Fruit fly (Drosophila melanogaster): ENCODE measurements around the gene sud1.

Gene sud1

DNA sequence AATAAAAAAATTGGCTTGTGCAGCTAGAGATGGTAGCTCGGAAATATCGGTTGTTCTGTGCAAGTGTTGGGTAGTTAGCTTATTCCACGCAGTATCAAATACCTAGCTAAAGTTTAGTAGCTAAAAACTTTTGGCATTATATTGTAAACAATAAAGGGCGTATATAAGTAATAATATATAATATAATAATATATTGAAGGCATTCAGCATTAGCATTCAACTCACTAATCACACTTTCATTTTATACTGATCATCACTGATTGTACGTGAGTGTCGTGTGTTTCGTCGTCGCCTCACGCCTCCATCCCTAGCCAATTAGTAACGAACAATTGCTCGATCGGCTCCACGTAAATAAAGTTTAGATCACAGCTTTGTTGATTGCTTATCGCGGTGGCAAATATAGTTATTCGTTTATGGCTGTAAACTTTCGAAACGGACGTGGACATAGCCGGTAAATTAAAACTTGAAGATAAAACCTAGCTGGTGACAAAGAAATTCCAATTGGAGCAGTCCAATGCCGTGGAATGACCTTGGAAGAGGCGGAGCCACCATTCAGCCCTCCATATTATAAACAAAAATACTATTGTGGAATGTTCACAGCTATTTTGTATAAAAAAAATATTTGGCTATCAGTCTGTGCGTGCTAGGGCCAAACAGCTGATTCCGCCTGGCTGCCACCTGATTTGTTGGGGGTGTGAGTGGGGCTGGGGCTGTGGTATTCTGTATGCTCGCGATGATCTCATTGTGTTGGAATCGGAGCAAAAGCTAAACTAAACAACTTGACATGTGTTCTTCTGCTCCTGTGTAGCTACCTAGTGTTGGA is at the start of gene sud1, which contains the start of the genes PIG-S and CG11168:
Gene sud1, minus strand, starts transcription at position 51 of the 823 bp plus-strand sequence.
Gene PIG-S, minus strand, starts transcription at position 51 of the 823 bp plus-strand sequence.
Gene CG11168, plus strand, starts transcription at position 293 of the 823 bp plus-strand sequence.
- TF ChIP-seq CG8478 (optimal IDR thresholded peaks at IDR 0.05) (no peak), CTCF (optimal IDR thresholded peaks at IDR 0.05) (no peak)

dm6 chr3R:24966578-24966977 is 48.9 kb upstream of the sud1 start:
- TF ChIP-seq CG8478 (optimal IDR thresholded peaks at IDR 0.05): no peak
- TF ChIP-seq CTCF (optimal IDR thresholded peaks at IDR 0.05): no peak

DNA sequence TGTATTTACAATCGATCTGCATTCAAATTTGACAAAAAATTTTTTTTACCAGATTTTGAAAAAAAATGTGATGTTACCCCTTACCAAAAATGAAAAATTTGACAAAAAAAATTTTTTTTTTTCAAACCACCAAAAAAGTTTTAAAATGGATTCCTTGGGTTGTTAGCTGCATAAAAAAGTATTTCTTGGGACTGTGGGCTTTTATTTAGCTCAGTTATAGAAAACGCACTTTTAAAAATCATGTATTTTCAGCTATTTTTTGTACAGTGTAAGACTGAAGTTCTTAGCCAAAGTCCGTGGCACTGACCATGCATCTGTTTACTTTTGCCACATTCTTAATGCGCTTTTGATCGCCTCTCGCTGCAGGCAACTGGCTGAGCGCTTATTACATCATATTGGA is 47.7 kb upstream of the sud1 start:
- no peak for TF ChIP-seq CG8478 (optimal IDR thresholded peaks at IDR 0.05)
- TF ChIP-seq CTCF (optimal IDR thresholded peaks at IDR 0.05): no peak

- TF ChIP-seq CG8478 (optimal IDR thresholded peaks at IDR 0.05) (no peak), CTCF (optimal IDR thresholded peaks at IDR 0.05) (no peak)
These were observed 44.8 kb upstream of the sud1 start for dm6 chr3R:24962470-24962869.

DNA sequence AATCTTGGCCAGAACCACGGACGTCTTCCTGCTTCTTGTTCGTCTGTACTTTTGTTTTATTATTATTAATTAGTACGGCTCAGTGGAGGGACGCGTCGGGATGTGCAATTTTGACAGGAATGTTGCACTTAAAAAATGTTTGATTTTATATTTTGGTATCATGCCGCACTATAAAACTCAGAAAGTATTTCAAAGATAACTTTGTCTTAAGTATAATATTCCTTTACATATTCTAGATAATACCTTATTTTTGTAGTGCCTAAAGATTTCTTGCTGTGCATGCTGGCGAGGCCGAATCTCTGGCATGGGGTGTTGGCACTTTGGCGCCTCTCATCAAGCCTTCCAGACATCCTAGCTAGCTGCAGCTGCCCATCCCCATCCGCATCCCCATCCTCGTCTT is 35.5 kb upstream of the sud1 start:
- TF ChIP-seq CTCF (optimal IDR thresholded peaks at IDR 0.05): no peak
- TF ChIP-seq CG8478 (optimal IDR thresholded peaks at IDR 0.05): no peak

- no peak for TF ChIP-seq CTCF (optimal IDR thresholded peaks at IDR 0.05)
- TF ChIP-seq CG8478 (optimal IDR thresholded peaks at IDR 0.05): no peak
These were observed 29.7 kb upstream of the sud1 start, which contains the start of gene mah for dm6 chr3R:24947332-24947731. Gene mah (plus strand): TSS chr3R:24947632.

dm6 chr3R:24944920-24945853 is 27.5 kb upstream of the sud1 start, which contains the start of the genes ssh and Nmnat:
Gene ssh (minus strand): TSS chr3R:24944956.
Gene Nmnat (plus strand): TSS chr3R:24945237.
- TF ChIP-seq CG8478 (optimal IDR thresholded peaks at IDR 0.05) (no peak), CTCF (optimal IDR thresholded peaks at IDR 0.05) (no peak)

DNA sequence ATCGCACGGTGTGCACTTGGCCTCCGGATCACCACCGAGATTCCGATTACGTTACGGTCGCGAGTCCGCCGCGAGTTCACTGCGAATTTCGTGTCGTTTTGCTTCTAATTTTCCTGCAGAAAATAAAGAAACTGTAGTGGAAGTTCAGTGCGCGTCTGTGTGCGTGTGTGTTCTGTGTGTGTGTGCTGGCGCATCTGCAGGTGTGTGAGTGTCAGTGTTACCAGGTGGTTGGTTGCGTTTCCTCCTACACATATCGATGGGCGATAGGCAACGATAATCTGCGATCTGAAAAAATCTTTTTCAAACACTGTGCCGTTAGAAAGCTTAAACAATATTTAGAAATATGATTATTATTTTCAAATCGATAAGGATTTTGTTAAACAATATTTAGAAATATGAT is 20.4 kb upstream of the sud1 start, which contains the start of gene Osbp:
Gene Osbp, minus strand, starts transcription at position 174 of the 400 bp plus-strand sequence.
- TF ChIP-seq CTCF (optimal IDR thresholded peaks at IDR 0.05) (no peak), CG8478 (optimal IDR thresholded peaks at IDR 0.05) (no peak)

dm6 chr3R:24935758-24936157 is 18.1 kb upstream of the sud1 start:
- TF ChIP-seq CTCF (optimal IDR thresholded peaks at IDR 0.05): no peak
- no peak for TF ChIP-seq CG8478 (optimal IDR thresholded peaks at IDR 0.05)

DNA sequence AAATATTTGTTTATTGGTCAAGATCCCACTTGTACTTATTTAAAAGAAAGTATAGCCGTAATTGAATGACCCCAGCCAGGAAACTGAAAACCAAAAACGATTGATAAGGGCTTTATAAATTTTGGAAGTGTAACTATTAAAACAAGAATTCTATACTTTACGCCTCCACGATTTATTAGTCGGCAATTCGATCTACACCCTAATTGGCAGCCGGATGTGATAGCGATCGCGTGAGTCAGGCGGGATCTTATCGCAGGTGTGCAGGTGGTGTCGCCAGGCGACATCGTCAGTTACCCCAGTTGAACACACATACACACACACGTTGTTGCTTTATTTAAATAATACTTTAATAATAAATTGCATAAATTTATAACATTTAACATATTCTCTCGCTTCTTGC is 16.9 kb upstream of the sud1 start:
- TF ChIP-seq CTCF (optimal IDR thresholded peaks at IDR 0.05): no peak
- no peak for TF ChIP-seq CG8478 (optimal IDR thresholded peaks at IDR 0.05)

DNA sequence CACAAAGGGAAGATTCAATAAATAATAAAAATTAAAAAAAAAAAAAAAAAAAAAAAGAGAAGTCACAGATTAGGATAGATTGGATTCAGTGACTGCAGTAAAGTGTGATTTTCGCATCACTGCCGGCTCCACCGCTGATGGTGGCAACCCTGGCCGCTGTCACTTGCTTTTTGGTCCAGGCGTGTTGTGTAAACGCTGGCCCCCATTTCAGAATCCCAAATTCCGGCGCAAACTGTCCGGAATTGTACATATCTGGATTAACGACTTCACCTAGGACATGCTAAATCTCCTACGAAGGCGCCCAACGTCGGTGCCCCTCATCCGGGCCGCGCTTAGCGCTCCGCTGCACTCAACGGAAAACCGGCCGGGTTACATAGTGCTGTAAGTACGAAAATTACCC is 14.2 kb upstream of the sud1 start, which contains the start of gene CG11771:
Gene CG11771, plus strand, starts transcription at position 155 of the 400 bp plus-strand sequence.
- TF ChIP-seq CG8478 (optimal IDR thresholded peaks at IDR 0.05): no peak
- no peak for TF ChIP-seq CTCF (optimal IDR thresholded peaks at IDR 0.05)

DNA sequence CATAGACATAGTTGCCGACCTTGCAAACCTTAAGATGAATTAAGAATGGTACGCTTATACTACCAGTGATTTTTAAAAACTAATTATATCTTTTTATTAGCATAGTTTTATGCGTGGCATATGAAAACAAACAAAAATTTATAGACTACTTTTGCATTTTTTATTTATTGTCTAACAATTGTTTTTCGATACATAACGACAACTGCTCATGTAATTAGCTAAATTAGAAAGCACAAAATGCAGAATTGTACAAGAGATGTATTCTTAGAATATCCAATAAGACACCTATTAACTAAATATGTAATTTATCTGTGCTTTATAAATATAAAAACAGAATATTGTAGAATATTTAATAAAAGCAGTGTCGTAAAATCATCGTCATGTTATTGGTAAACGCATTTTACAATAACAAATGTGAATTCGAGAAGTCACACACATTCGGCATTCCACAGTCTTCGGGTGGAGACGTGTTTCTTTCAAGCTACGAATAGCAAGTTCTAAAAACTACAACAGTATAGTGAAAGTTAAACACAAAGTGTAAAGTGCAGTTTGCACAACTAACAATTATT is 9.2 kb upstream of the sud1 start:
- TF ChIP-seq CTCF (optimal IDR thresholded peaks at IDR 0.05) (no peak), CG8478 (optimal IDR thresholded peaks at IDR 0.05) (no peak)

DNA sequence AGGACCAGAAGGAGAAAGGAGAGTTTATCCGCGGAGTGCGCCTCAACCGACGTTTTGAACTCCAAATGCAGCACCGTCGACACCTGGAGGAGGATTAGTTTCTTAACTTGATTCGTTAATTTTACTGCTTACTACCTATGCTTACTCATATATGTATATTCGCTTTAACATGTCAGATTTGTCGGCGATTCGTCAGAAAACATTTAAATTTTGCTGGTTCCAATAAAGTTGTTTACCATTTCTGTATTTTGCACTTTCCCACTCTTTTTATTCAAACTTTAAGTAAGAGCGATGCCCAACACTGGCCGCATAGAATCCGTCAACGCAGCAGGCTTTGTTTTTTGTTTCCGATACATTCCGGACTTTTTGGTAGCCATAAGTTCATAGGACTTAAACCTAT is 7.3 kb upstream of the sud1 start, which contains the start of gene Trf4-2:
Gene Trf4-2, plus strand, starts transcription at position 301 of the 400 bp plus-strand sequence.
- no peak for TF ChIP-seq CG8478 (optimal IDR thresholded peaks at IDR 0.05)
- no peak for TF ChIP-seq CTCF (optimal IDR thresholded peaks at IDR 0.05)

DNA sequence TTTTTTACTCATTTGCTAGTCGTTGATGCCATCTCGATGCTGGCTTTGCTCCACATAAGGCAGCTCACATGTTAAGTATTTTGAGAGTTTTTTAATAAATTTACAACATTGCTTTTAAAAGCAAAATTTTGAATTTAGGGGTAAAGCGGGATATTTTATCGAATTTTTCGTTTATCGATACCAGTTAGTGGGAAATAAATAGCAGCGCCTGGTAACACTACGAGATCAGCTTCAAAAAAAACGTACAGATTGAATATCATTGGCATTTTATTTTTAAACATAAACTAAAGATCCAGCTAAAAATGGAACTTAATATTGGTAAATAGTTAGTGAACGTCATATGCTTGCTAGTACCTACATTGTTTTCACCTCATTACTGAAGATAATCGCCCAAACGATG is 4.6 kb upstream of the sud1 start, which contains the start of gene Mink:
Gene Mink, plus strand, starts transcription at position 204 of the 400 bp plus-strand sequence.
- TF ChIP-seq CG8478 (optimal IDR thresholded peaks at IDR 0.05) (no peak), CTCF (optimal IDR thresholded peaks at IDR 0.05) (no peak)

DNA sequence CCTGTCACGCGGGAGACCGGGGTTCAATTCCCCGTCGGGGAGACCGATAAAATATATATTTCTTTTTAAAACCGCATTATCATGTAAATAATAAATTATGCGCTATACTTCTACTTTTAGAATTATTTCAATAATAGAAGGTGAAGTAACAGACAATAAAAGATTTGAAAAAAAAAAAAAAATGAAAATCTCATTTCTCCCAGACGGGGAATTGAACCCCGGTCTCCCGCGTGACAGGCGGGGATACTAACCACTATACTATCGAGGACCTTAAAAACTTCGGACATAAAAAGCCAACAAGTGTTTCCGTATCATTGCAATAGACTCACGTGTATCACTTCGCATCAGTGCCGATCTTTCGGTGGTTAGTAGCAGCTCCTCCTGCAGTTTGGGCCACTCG is 2.8 kb downstream of the sud1 start:
- TF ChIP-seq CTCF (optimal IDR thresholded peaks at IDR 0.05): no peak
- TF ChIP-seq CG8478 (optimal IDR thresholded peaks at IDR 0.05): no peak

Measured in S2 (cell line).